Worm (Caenorhabditis elegans): ENCODE results near the gene F54H12.2.

DNA sequence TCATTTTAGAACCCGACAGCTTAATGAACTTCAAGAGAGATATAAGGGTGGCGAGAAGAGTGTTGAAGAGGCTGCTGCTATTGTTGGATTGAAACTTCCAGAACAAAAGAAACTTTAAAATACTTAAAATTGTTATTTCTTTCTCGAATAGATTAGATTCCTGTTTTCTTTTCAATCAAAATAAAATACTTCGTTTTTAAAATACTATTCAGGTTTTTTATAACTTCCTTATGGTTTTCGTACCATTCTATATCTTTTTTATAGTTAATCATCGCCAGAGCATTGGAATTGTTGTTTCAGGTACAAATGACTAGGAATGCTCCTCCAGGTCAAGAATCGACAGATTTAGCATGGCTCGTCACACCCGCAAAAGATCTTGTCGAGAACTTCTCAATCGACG is 23.0 kb upstream of the F54H12.2 start, which contains the start of gene kle-2:
- TF ChIP-seq ztf-11 (tag; optimal IDR thresholded peaks at IDR 0.05) (no peak), tbx-8 (GFP tag; optimal IDR thresholded peaks at IDR 0.05) (no peak), unc-39 (tag; optimal IDR thresholded peaks at IDR 0.05) (no peak), lin-32 (GFP tag; optimal IDR thresholded peaks at IDR 0.05) (no peak), drap-1 (GFP tag; optimal IDR thresholded peaks at IDR 0.05) (no peak), unc-62 (GFP tag; optimal IDR thresholded peaks at IDR 0.05) (no peak), nhr-237 (tag; optimal IDR thresholded peaks at IDR 0.05) (no peak), blmp-1 (tag; optimal IDR thresholded peaks at IDR 0.05) (no peak), lin-13 (tag; optimal IDR thresholded peaks at IDR 0.05) (no peak), snpc-4 (tag; optimal IDR thresholded peaks at IDR 0.05) (no peak), elt-3 (tag; optimal IDR thresholded peaks at IDR 0.05) (no peak)

Data from whole organism, mixed stage, embryonic.